Fruit fly (Drosophila melanogaster) whole organism, embryonic: ENCODE results near the gene CG14615.

Source experiments
- CG10147 ChIP-seq: fragments of 200-800 bp; sonication (Bioruptor generic); optimal IDR thresholded peaks from 2 replicates; lab custom pipeline; 2019; ENCODE audit warnings: missing biosample characterization, mild to moderate bottlenecking, missing genetic modification characterization, moderate library complexity
- CG10959 ChIP-seq: fragments of 200-800 bp; sonication (Bioruptor generic); IDR thresholded peaks from 2 replicates; pipeline ENCODE4 v1.3.6; 2022; ENCODE audit warnings: missing biosample characterization, missing genetic modification characterization
- CG12769 ChIP-seq: fragments of 200-800 bp; sonication (Bioruptor generic); optimal IDR thresholded peaks from 2 replicates; lab custom pipeline; 2019; ENCODE audit warnings: missing biosample characterization, mild to moderate bottlenecking, missing genetic modification characterization, moderate library complexity
- CG13287 ChIP-seq: fragments of 200-800 bp; sonication (Bioruptor generic); IDR thresholded peaks from 2 replicates; pipeline ENCODE4 v1.3.6; 2022; ENCODE audit warnings: missing biosample characterization, missing genetic modification characterization; ENCODE audit not compliant: partially characterized antibody
- CG15514 ChIP-seq: fragments of 200-800 bp; sonication (Bioruptor generic); optimal IDR thresholded peaks from 3 replicates; lab custom pipeline; 2017; ENCODE audit warnings: missing biosample characterization, missing genetic modification characterization, mild to moderate bottlenecking, moderate library complexity, missing genetic modification reagents
- CG15601 ChIP-seq: fragments of 200-800 bp; sonication (Bioruptor generic); optimal IDR thresholded peaks from 3 replicates; lab custom pipeline; 2019; ENCODE audit warnings: missing biosample characterization, mild to moderate bottlenecking, missing genetic modification characterization, moderate library complexity
- CG17186 ChIP-seq: fragments of 200-800 bp; sonication (Bioruptor generic); optimal IDR thresholded peaks from 3 replicates; lab custom pipeline; 2017; ENCODE audit warnings: missing biosample characterization, missing genetic modification reagents, missing genetic modification characterization
- CG17612 ChIP-seq: fragments of 200-800 bp; sonication (Bioruptor generic); IDR thresholded peaks from 2 replicates; pipeline ENCODE4 v1.3.6; 2022; ENCODE audit warnings: missing biosample characterization, missing genetic modification characterization
- CG3847 ChIP-seq: fragments of 200-800 bp; sonication (Bioruptor generic); IDR thresholded peaks from 2 replicates; pipeline ENCODE4 v1.3.6; 2022; ENCODE audit warnings: missing biosample characterization, missing genetic modification characterization
- CG7928 ChIP-seq: fragments of 200-800 bp; sonication (Bioruptor generic); optimal IDR thresholded peaks from 2 replicates; lab custom pipeline; 2017; ENCODE audit warnings: missing biosample characterization, mild to moderate bottlenecking, missing genetic modification characterization
- Dll ChIP-seq: fragments of 200-800 bp; sonication (Bioruptor generic); IDR thresholded peaks from 4 replicates; pipeline ENCODE4 v1.3.6; 2022; ENCODE audit warnings: missing biosample characterization, missing genetic modification characterization; ENCODE audit not compliant: partially characterized antibody
- Dp ChIP-seq: fragments of 200-800 bp; sonication (Bioruptor generic); optimal IDR thresholded peaks from 2 replicates; lab custom pipeline; 2018; ENCODE audit warnings: missing biosample characterization, mild to moderate bottlenecking, missing genetic modification characterization, moderate library complexity
- Dref ChIP-seq: fragments of 200-800 bp; sonication (Bioruptor generic); IDR thresholded peaks from 2 replicates; pipeline ENCODE4 v1.3.6; 2022; ENCODE audit warnings: missing biosample characterization, missing genetic modification characterization
- E2f2 ChIP-seq: fragments of 200-800 bp; sonication (Bioruptor generic); IDR thresholded peaks from 2 replicates; pipeline ENCODE4 v1.3.6; 2022; ENCODE audit warnings: missing biosample characterization, missing genetic modification characterization
- Ets65A ChIP-seq: fragments of 200-800 bp; sonication (Bioruptor generic); peaks from one replicate; lab custom pipeline; 2016; ENCODE audit warnings: missing biosample characterization, missing genetic modification characterization
- Fer1 ChIP-seq: fragments of 200-800 bp; sonication (Bioruptor generic); optimal IDR thresholded peaks from 2 replicates; lab custom pipeline; 2017; ENCODE audit warnings: missing biosample characterization, mild to moderate bottlenecking, missing genetic modification characterization
- Gug ChIP-seq: fragments of 200-800 bp; sonication (Bioruptor generic); IDR thresholded peaks from 4 replicates; pipeline ENCODE4 v1.3.6; 2022; ENCODE audit warnings: missing biosample characterization, missing genetic modification characterization
- HLH4C ChIP-seq: fragments of 200-800 bp; sonication (Bioruptor generic); IDR thresholded peaks from 3 replicates; pipeline ENCODE4 v1.3.6; 2022; ENCODE audit warnings: missing biosample characterization, missing genetic modification characterization; ENCODE audit not compliant: partially characterized antibody
- MBD-R2 ChIP-seq: fragments of 200-800 bp; sonication (Bioruptor generic); IDR thresholded peaks from 2 replicates; pipeline ENCODE4 v1.3.6; 2022; ENCODE audit warnings: missing biosample characterization, missing genetic modification characterization
- MESR4 ChIP-seq: fragments of 200-800 bp; sonication (Bioruptor generic); optimal IDR thresholded peaks from 2 replicates; lab custom pipeline; 2018; ENCODE audit warnings: missing biosample characterization, mild to moderate bottlenecking, missing genetic modification characterization, moderate library complexity
- Oli ChIP-seq: fragments of 200-800 bp; sonication (Bioruptor generic); optimal IDR thresholded peaks from 2 replicates; lab custom pipeline; 2018; ENCODE audit warnings: missing biosample characterization, mild to moderate bottlenecking, missing genetic modification characterization, moderate library complexity
- Pdp1 ChIP-seq, 2 experiments: fragments of 200-800 bp; sonication (Bioruptor generic); optimal IDR thresholded peaks; 3 replicates each; lab custom pipeline; 2016; ENCODE audit warnings: missing biosample characterization in 2 of 2, missing genetic modification characterization in 2 of 2, mild to moderate bottlenecking in 1 of 2, moderate library complexity in 1 of 2
- Scr ChIP-seq: fragments of 200-800 bp; sonication (Bioruptor generic); IDR thresholded peaks from 2 replicates; pipeline ENCODE4 v1.3.6; 2022; ENCODE audit warnings: missing biosample characterization, missing genetic modification characterization; ENCODE audit not compliant: partially characterized antibody
- aop ChIP-seq: fragments of 200-800 bp; sonication (Bioruptor generic); IDR thresholded peaks from 2 replicates; pipeline ENCODE4 v1.3.6; 2022; ENCODE audit warnings: missing biosample characterization, missing genetic modification characterization
- bbx ChIP-seq: fragments of 200-800 bp; sonication (Bioruptor generic); IDR thresholded peaks from 2 replicates; pipeline ENCODE4 v1.3.6; 2022; ENCODE audit warnings: missing biosample characterization, missing genetic modification characterization; ENCODE audit not compliant: partially characterized antibody
- chn ChIP-seq: fragments of 200-800 bp; sonication (Bioruptor generic); optimal IDR thresholded peaks from 2 replicates; lab custom pipeline; 2016; ENCODE audit warnings: missing biosample characterization, missing genetic modification characterization
- ci ChIP-seq: fragments of 200-800 bp; sonication (Bioruptor generic); IDR thresholded peaks from 3 replicates; pipeline ENCODE4 v1.3.6; 2022; ENCODE audit warnings: missing biosample characterization, missing genetic modification characterization
- crp ChIP-seq, 2 experiments: fragments of 200-800 bp; sonication (Bioruptor generic); optimal IDR thresholded peaks; 2 replicates in 1 of 2; 3 replicates in 1 of 2; lab custom pipeline; 2017; ENCODE audit warnings: missing biosample characterization in 2 of 2, missing genetic modification characterization in 2 of 2, mild to moderate bottlenecking in 1 of 2, moderate library complexity in 1 of 2
- cwo ChIP-seq: fragments of 200-800 bp; sonication (Bioruptor generic); optimal IDR thresholded peaks from 3 replicates; lab custom pipeline; 2017; ENCODE audit warnings: missing biosample characterization, missing genetic modification characterization, mild to moderate bottlenecking, moderate library complexity, missing genetic modification reagents
- da ChIP-seq: fragments of 200-800 bp; sonication (Bioruptor generic); optimal IDR thresholded peaks from 2 replicates; lab custom pipeline; 2016; ENCODE audit warnings: missing biosample characterization, missing genetic modification characterization
- exex ChIP-seq: fragments of 200-800 bp; sonication (Bioruptor generic); optimal IDR thresholded peaks from 4 replicates; lab custom pipeline; 2018; ENCODE audit warnings: missing biosample characterization, mild to moderate bottlenecking, missing genetic modification characterization, moderate library complexity
- gcm2 ChIP-seq: fragments of 200-800 bp; sonication (Bioruptor generic); optimal IDR thresholded peaks from 2 replicates; lab custom pipeline; 2016; ENCODE audit warnings: missing biosample characterization, missing genetic modification characterization
- ind ChIP-seq: fragments of 200-800 bp; sonication (Bioruptor generic); optimal IDR thresholded peaks from 3 replicates; lab custom pipeline; 2016; ENCODE audit warnings: missing biosample characterization, missing genetic modification characterization
- lab ChIP-seq: fragments of 200-800 bp; sonication (Bioruptor generic); optimal IDR thresholded peaks from 3 replicates; lab custom pipeline; 2017; ENCODE audit warnings: missing biosample characterization, missing genetic modification characterization, mild to moderate bottlenecking, moderate library complexity, missing genetic modification reagents
- nerfin-2 ChIP-seq: fragments of 200-800 bp; sonication (Bioruptor generic); IDR thresholded peaks from 2 replicates; pipeline ENCODE4 v1.3.6; 2022; ENCODE audit warnings: missing biosample characterization, missing genetic modification characterization; ENCODE audit not compliant: partially characterized antibody
- pzg ChIP-seq: fragments of 200-800 bp; sonication (Bioruptor generic); optimal IDR thresholded peaks from 3 replicates; lab custom pipeline; 2018; ENCODE audit warnings: missing biosample characterization, mild to moderate bottlenecking, missing genetic modification characterization, moderate library complexity
- sc ChIP-seq, 3 experiments: fragments of >200 bp in 2 of 3; fragments of 200-800 bp in 1 of 3; sonication (Bioruptor generic) in 1 of 3; optimal IDR thresholded peaks; 2 replicates in 2 of 3; 3 replicates in 1 of 3; lab custom pipeline; 2017; ENCODE audit warnings: mild to moderate bottlenecking in 1 of 3, missing biosample characterization in 1 of 3, missing genetic modification characterization in 1 of 3, missing genetic modification reagents in 1 of 3
- sd ChIP-seq: fragments of 200-800 bp; sonication (Bioruptor generic); optimal IDR thresholded peaks from 3 replicates; lab custom pipeline; 2018; ENCODE audit warnings: missing biosample characterization, mild to moderate bottlenecking, missing genetic modification characterization, moderate library complexity
- sens ChIP-seq: fragments of 200-800 bp; sonication (Bioruptor generic); peaks from one replicate; lab custom pipeline; 2016; ENCODE audit warnings: missing biosample characterization, missing genetic modification characterization
- slp2 ChIP-seq: fragments of 200-800 bp; sonication (Bioruptor generic); optimal IDR thresholded peaks from 2 replicates; lab custom pipeline; 2016; ENCODE audit warnings: missing biosample characterization, missing genetic modification characterization
- sob ChIP-seq: fragments of 200-800 bp; sonication (Bioruptor generic); IDR thresholded peaks from 2 replicates; pipeline ENCODE4 v1.3.6; 2022; ENCODE audit warnings: missing biosample characterization, missing genetic modification characterization
- trem ChIP-seq: fragments of 200-800 bp; optimal IDR thresholded peaks from 3 replicates; lab custom pipeline; 2019; ENCODE audit warnings: missing biosample characterization, mild to moderate bottlenecking, missing genetic modification characterization, moderate library complexity
- wek ChIP-seq: fragments of 200-800 bp; sonication (Bioruptor generic); optimal IDR thresholded peaks from 3 replicates; lab custom pipeline; 2018; ENCODE audit warnings: missing biosample characterization, mild to moderate bottlenecking, missing genetic modification characterization, moderate library complexity
- zen ChIP-seq: fragments of 200-800 bp; sonication (Bioruptor generic); optimal IDR thresholded peaks from 3 replicates; lab custom pipeline; 2018; ENCODE audit warnings: missing biosample characterization, mild to moderate bottlenecking, missing genetic modification characterization, moderate library complexity

Gene CG14615

DNA sequence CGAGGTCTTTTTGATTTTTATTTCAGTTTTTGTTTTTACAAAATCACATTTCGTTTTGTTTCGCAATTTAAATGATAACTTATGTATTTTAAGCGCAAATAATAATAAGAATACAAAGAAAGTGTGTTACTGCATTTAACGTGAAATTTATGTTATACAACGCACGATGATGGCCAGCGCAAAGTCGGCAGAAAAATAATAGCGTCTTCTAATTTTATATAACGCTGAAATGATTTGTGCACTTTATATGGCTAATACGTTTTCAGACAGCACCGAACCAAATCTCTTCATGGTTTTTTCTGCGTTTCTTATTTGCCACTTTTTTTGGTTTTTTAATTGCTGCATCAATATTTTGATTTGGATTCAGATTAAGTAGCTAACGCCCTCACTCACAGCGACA, 25.6 kb upstream of the CG14615 start:
- TF ChIP-seq CG17612 (GFP tag; lab: Robert Waterston, UW) = no peak
- TF ChIP-seq ind (GFP tag; lab: Kevin White, UChicago) = no peak
- TF ChIP-seq sob = no peak
- no peak for TF ChIP-seq Ets65A (GFP tag; lab: Kevin White, UChicago)
- peak in 1 of 2 experiments; percentile 75 for TF ChIP-seq Pdp1 (GFP tag; optimal IDR thresholded peaks at IDR 0.05; lab: Kevin White, UChicago)
- TF ChIP-seq CG10147 (GFP tag; lab: Kevin White, UChicago) = no peak

DNA sequence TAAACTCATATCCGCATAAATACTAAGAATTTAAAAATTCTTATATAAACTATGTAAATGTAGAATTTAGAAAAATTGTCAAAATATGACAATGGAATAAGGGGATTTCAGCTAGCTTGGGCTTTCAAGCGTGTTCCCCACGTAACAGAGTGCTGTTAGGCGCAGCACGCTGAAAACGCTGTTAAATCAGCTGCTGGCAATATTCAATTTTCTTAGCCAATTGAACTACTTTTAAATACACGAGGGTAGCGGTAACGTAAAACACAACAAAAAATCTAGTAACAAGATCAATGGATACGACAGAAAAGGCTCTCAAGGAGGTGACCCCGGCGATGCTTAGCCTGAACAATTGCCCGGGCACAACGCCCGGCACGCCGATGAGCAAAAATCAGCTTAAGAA, 24.2 kb upstream of the CG14615 start, which contains the start of gene CG14618:
Gene CG14618 (plus strand): TSS at position 179 of the 400 bp plus-strand sequence.
- peak; percentile 29 for TF ChIP-seq pzg (GFP tag; lab: Kevin White, UChicago)
- no peak for TF ChIP-seq exex (tag; lab: Kevin White, UChicago)
- peak; percentile 15 for TF ChIP-seq wek
- no peak for TF ChIP-seq CG12769 (tag; lab: Kevin White, UChicago)
- TF ChIP-seq CG15514 = peak; percentile 8
- TF ChIP-seq trem = no peak
- peak; percentile 51 for TF ChIP-seq MBD-R2 (GFP tag; lab: Robert Waterston, UW)
- TF ChIP-seq crp (GFP tag; optimal IDR thresholded peaks at IDR 0.05; lab: Kevin White, UChicago) = peak in 1 of 2 experiments; percentile 80
- TF ChIP-seq gcm2 (GFP tag; lab: Kevin White, UChicago) = no peak
- TF ChIP-seq MESR4 = peak; percentile 31
- peak; percentile 99 for TF ChIP-seq CG17186
- TF ChIP-seq Fer1 (GFP tag; lab: Kevin White, UChicago) = no peak
- TF ChIP-seq CG3847 = no peak
- TF ChIP-seq slp2 (GFP tag; lab: Kevin White, UChicago) = no peak
- peak; percentile 51 for TF ChIP-seq CG15601 (tag; lab: Kevin White, UChicago)
- no peak for TF ChIP-seq zen (tag; lab: Kevin White, UChicago)
- TF ChIP-seq CG13287 (GFP tag; lab: Robert Waterston, UW) = peak; percentile 13; the same call in 1 of the 2 replicates
- TF ChIP-seq Dp (GFP tag; lab: Kevin White, UChicago) = peak; percentile 1
- no peak for TF ChIP-seq sd (tag; lab: Kevin White, UChicago)
- TF ChIP-seq Dref = peak; percentile 37; the same call in 1 of the 2 replicates
- TF ChIP-seq Pdp1 (GFP tag; optimal IDR thresholded peaks at IDR 0.05; lab: Kevin White, UChicago) = peak in 1 of 2 experiments; percentile 29
- TF ChIP-seq sc (optimal IDR thresholded peaks at IDR 0.05; lab: Kevin White, UChicago) = no peak
- no peak for TF ChIP-seq sc (GFP tag; optimal IDR thresholded peaks at IDR 0.05; lab: Kevin White, UChicago)

DNA sequence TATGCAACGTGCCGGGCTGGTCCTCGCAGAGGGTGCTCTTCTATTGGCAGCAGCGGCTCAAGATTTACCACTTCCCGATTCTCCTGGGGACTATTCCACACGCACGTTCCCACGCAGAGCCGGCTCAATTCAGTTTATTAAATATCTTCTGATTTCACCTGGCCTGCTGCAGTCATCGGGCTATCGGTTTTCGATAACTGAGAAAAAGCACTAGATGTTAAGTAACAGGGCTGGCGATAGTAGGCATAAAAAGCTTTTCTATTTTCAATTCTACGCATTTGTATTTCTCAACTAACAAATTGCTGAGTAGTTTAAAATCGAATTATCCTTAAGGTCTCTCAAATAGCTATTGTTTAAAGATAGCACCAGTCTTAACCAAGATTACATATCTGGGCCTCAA, 22.5 kb upstream of the CG14615 start, which contains the start of gene CG14613:
Gene CG14613 (minus strand): TSS at position 203 of the 400 bp plus-strand sequence.
- TF ChIP-seq MESR4 (peak; percentile 25), da (GFP tag; lab: Kevin White, UChicago) (no peak), sens (GFP tag; lab: Kevin White, UChicago) (peak; percentile 47), ci (GFP tag; lab: Robert Waterston, UW) (no peak), Gug (GFP tag; lab: Robert Waterston, UW) (no peak), Dll (0 out of 4 replicates have a peak, but pooled peaks have one; percentile 14), Oli (tag; lab: Kevin White, UChicago) (no peak), CG17186 (peak; percentile 94), bbx (GFP tag; lab: Robert Waterston, UW) (peak; percentile 35; the same call in 1 of the 2 replicates), MBD-R2 (GFP tag; lab: Robert Waterston, UW) (peak; percentile 60; the same call in 1 of the 2 replicates), HLH4C (GFP tag; lab: Robert Waterston, UW) (0 out of 3 replicates have a peak, but pooled peaks have one; percentile 28), CG13287 (GFP tag; lab: Robert Waterston, UW) (peak; percentile 27; the same call in 1 of the 2 replicates), cwo (GFP tag; lab: Kevin White, UChicago) (no peak), Dref (peak; percentile 63), chn (GFP tag; lab: Kevin White, UChicago) (no peak), CG7928 (peak; percentile 80), aop (GFP tag; lab: Robert Waterston, UW) (no peak), E2f2 (GFP tag; lab: Robert Waterston, UW) (peak; percentile 21; the same call in 1 of the 2 replicates), CG10959 (GFP tag; lab: Robert Waterston, UW) (no peak), crp (GFP tag; optimal IDR thresholded peaks at IDR 0.05; lab: Kevin White, UChicago) (peak in 1 of 2 experiments; percentile 24), lab (GFP tag; lab: Kevin White, UChicago) (no peak), Scr (GFP tag; lab: Robert Waterston, UW) (0 out of 2 replicates have a peak, but pooled peaks have one; percentile 8), nerfin-2 (no peak)
